Fruit fly (Drosophila melanogaster) whole organism, embryonic: ENCODE data around the gene Elp4.
A peak's percentile ranks its signal among the peaks of the same experiment; 100 is the strongest.

Experiments used
- Adf1 ChIP-seq: fragments of 200-800 bp; sonication (Bioruptor generic); IDR thresholded peaks from 2 replicates; pipeline ENCODE4 v1.3.6; 2022; ENCODE audit warnings: missing biosample characterization, missing genetic modification characterization
- BEAF-32 ChIP-seq: fragments of 200-800 bp; sonication (Bioruptor generic); optimal IDR thresholded peaks from 3 replicates; lab custom pipeline; 2017; ENCODE audit warnings: missing biosample characterization, missing genetic modification characterization, mild to moderate bottlenecking, moderate library complexity, missing genetic modification reagents
- CG10654 ChIP-seq: fragments of 200-800 bp; sonication (Bioruptor generic); optimal IDR thresholded peaks from 2 replicates; lab custom pipeline; 2016; ENCODE audit warnings: missing biosample characterization, missing genetic modification characterization
- CG11560 ChIP-seq: fragments of 200-800 bp; sonication (Bioruptor generic); IDR thresholded peaks from 3 replicates; pipeline ENCODE4 v1.3.6; 2022; ENCODE audit warnings: missing biosample characterization, missing genetic modification characterization
- CG11723 ChIP-seq: fragments of 200-800 bp; sonication (Bioruptor generic); optimal IDR thresholded peaks from 2 replicates; lab custom pipeline; 2017; ENCODE audit warnings: missing biosample characterization, mild to moderate bottlenecking, missing genetic modification characterization
- CG12391 ChIP-seq: fragments of 200-800 bp; sonication (Bioruptor generic); optimal IDR thresholded peaks from 3 replicates; lab custom pipeline; 2018; ENCODE audit warnings: missing biosample characterization, mild to moderate bottlenecking, missing genetic modification characterization, moderate library complexity
- CG13287 ChIP-seq: fragments of 200-800 bp; sonication (Bioruptor generic); IDR thresholded peaks from 2 replicates; pipeline ENCODE4 v1.3.6; 2022; ENCODE audit warnings: missing biosample characterization, missing genetic modification characterization; ENCODE audit not compliant: partially characterized antibody
- CG13296 ChIP-seq: fragments of 200-800 bp; sonication (Bioruptor generic); optimal IDR thresholded peaks from 3 replicates; lab custom pipeline; 2018; ENCODE audit warnings: missing biosample characterization, mild to moderate bottlenecking, missing genetic modification characterization
- CG13624 ChIP-seq: fragments of 200-800 bp; sonication (Bioruptor generic); optimal IDR thresholded peaks from 2 replicates; lab custom pipeline; 2016; ENCODE audit warnings: missing biosample characterization, missing genetic modification characterization
- CG15479 ChIP-seq: fragments of 200-800 bp; sonication (Bioruptor generic); optimal IDR thresholded peaks from 3 replicates; lab custom pipeline; 2019; ENCODE audit warnings: missing biosample characterization, mild to moderate bottlenecking, missing genetic modification characterization, moderate library complexity
- CG32767 ChIP-seq: fragments of 200-800 bp; sonication (Bioruptor generic); IDR thresholded peaks from 2 replicates; pipeline ENCODE4 v1.3.6; 2022; ENCODE audit warnings: missing biosample characterization, missing genetic modification characterization
- CG7556 ChIP-seq: fragments of 200-800 bp; sonication (Bioruptor generic); optimal IDR thresholded peaks from 2 replicates; lab custom pipeline; 2017; ENCODE audit warnings: missing biosample characterization, mild to moderate bottlenecking, missing genetic modification characterization
- Dfd ChIP-seq, 2 experiments: fragments of >200 bp; optimal IDR thresholded peaks; 2 replicates each; lab custom pipeline; 2017; ENCODE audit warnings: missing biosample characterization in 2 of 2, missing genetic modification characterization in 2 of 2
- Dp ChIP-seq: fragments of 200-800 bp; sonication (Bioruptor generic); optimal IDR thresholded peaks from 2 replicates; lab custom pipeline; 2018; ENCODE audit warnings: missing biosample characterization, mild to moderate bottlenecking, missing genetic modification characterization, moderate library complexity
- Dref ChIP-seq: fragments of 200-800 bp; sonication (Bioruptor generic); IDR thresholded peaks from 2 replicates; pipeline ENCODE4 v1.3.6; 2022; ENCODE audit warnings: missing biosample characterization, missing genetic modification characterization
- E2f2 ChIP-seq: fragments of 200-800 bp; sonication (Bioruptor generic); IDR thresholded peaks from 2 replicates; pipeline ENCODE4 v1.3.6; 2022; ENCODE audit warnings: missing biosample characterization, missing genetic modification characterization
- ERR ChIP-seq: fragments of 200-800 bp; sonication (Bioruptor generic); optimal IDR thresholded peaks from 2 replicates; lab custom pipeline; 2016; ENCODE audit warnings: missing biosample characterization, missing genetic modification characterization
- Hr39 ChIP-seq: fragments of >200 bp; optimal IDR thresholded peaks from 2 replicates; lab custom pipeline; 2017
- Mes4 ChIP-seq: fragments of 200-800 bp; sonication (Bioruptor generic); optimal IDR thresholded peaks from 2 replicates; lab custom pipeline; 2016; ENCODE audit warnings: missing biosample characterization, missing genetic modification characterization
- Nf-YB ChIP-seq: fragments of 200-800 bp; sonication (Bioruptor generic); optimal IDR thresholded peaks from 3 replicates; lab custom pipeline; 2019; ENCODE audit warnings: missing biosample characterization, mild to moderate bottlenecking, missing genetic modification characterization, moderate library complexity
- Nf-YC ChIP-seq: fragments of 200-800 bp; optimal IDR thresholded peaks from 3 replicates; lab custom pipeline; 2019; ENCODE audit warnings: missing biosample characterization, mild to moderate bottlenecking, missing genetic modification characterization, moderate library complexity
- Oli ChIP-seq: fragments of 200-800 bp; sonication (Bioruptor generic); optimal IDR thresholded peaks from 2 replicates; lab custom pipeline; 2018; ENCODE audit warnings: missing biosample characterization, mild to moderate bottlenecking, missing genetic modification characterization, moderate library complexity
- Ptx1 ChIP-seq: fragments of 200-800 bp; sonication (Bioruptor generic); IDR thresholded peaks from 2 replicates; pipeline ENCODE4 v1.3.6; 2022; ENCODE audit warnings: missing biosample characterization, missing genetic modification characterization
- abd-A ChIP-seq: fragments of 200-800 bp; sonication (Bioruptor generic); optimal IDR thresholded peaks from 3 replicates; lab custom pipeline; 2019; ENCODE audit warnings: missing biosample characterization, mild to moderate bottlenecking, missing genetic modification characterization, moderate library complexity
- bbx ChIP-seq: fragments of 200-800 bp; sonication (Bioruptor generic); IDR thresholded peaks from 2 replicates; pipeline ENCODE4 v1.3.6; 2022; ENCODE audit warnings: missing biosample characterization, missing genetic modification characterization; ENCODE audit not compliant: partially characterized antibody
- ewg ChIP-seq: fragments of 200-800 bp; sonication (Bioruptor generic); optimal IDR thresholded peaks from 3 replicates; lab custom pipeline; 2017; ENCODE audit warnings: mild to moderate bottlenecking, missing biosample characterization, missing genetic modification reagents, missing genetic modification characterization
- fru ChIP-seq: fragments of >200 bp; optimal IDR thresholded peaks from 2 replicates; lab custom pipeline; 2017
- gsb-n ChIP-seq: fragments of 200-800 bp; sonication (Bioruptor generic); optimal IDR thresholded peaks from 3 replicates; lab custom pipeline; 2018; ENCODE audit warnings: missing biosample characterization, mild to moderate bottlenecking, missing genetic modification characterization
- ind ChIP-seq: fragments of 200-800 bp; sonication (Bioruptor generic); optimal IDR thresholded peaks from 3 replicates; lab custom pipeline; 2016; ENCODE audit warnings: missing biosample characterization, missing genetic modification characterization
- kay ChIP-seq: fragments of 200-800 bp; sonication (Bioruptor generic); optimal IDR thresholded peaks from 2 replicates; lab custom pipeline; 2016; ENCODE audit warnings: missing biosample characterization, missing genetic modification characterization
- pita ChIP-seq: fragments of 200-800 bp; sonication (Bioruptor generic); optimal IDR thresholded peaks from 2 replicates; lab custom pipeline; 2017; ENCODE audit warnings: missing biosample characterization, mild to moderate bottlenecking, missing genetic modification characterization
- ro ChIP-seq: fragments of 200-800 bp; sonication (Bioruptor generic); IDR thresholded peaks from 2 replicates; pipeline ENCODE4 v1.3.6; 2022; ENCODE audit warnings: missing biosample characterization, missing genetic modification characterization
- sens ChIP-seq: fragments of 200-800 bp; sonication (Bioruptor generic); peaks from one replicate; lab custom pipeline; 2016; ENCODE audit warnings: missing biosample characterization, missing genetic modification characterization
- sisA ChIP-seq: fragments of 200-800 bp; sonication (Bioruptor generic); IDR thresholded peaks from 2 replicates; pipeline ENCODE4 v1.3.6; 2022; ENCODE audit warnings: missing biosample characterization, missing genetic modification characterization
- tap ChIP-seq: fragments of 200-800 bp; optimal IDR thresholded peaks from 3 replicates; lab custom pipeline; 2019; ENCODE audit warnings: missing biosample characterization, mild to moderate bottlenecking, missing genetic modification characterization, moderate library complexity
- tin ChIP-seq: fragments of 200-800 bp; sonication (Bioruptor generic); optimal IDR thresholded peaks from 3 replicates; lab custom pipeline; 2016; ENCODE audit warnings: missing biosample characterization, missing genetic modification characterization
- wor ChIP-seq: fragments of 200-800 bp; sonication (Bioruptor generic); IDR thresholded peaks from 2 replicates; pipeline ENCODE4 v1.3.6; 2022; ENCODE audit warnings: missing biosample characterization, missing genetic modification characterization
- z ChIP-seq: fragments of 200-800 bp; sonication (Bioruptor generic); IDR thresholded peaks from 3 replicates; pipeline ENCODE4 v1.3.6; 2022; ENCODE audit warnings: missing biosample characterization, missing genetic modification characterization

The Elp4 gene

DNA sequence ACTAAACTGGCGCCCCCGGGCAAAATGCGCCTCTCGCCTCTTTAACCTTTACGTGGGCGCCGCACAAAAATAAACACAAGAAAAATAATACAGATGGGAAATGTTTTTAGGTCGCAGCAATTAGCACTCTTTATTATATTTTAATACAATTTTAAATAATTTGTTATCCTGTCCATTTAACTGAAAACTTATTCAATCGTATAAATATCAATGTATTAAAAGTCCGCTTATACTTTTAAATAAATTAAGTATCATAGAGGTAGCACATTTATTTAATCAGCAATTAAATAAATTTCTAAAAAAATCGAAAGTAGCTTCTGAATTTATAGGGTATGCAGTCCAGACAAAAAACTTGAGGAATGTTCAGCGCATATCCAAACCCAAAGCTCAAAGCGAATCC lies 16.9 kb upstream of the Elp4 start:
- TF ChIP-seq Hr39 (lab: Kevin White, UChicago) = no peak
- TF ChIP-seq CG7556 (GFP tag; lab: Kevin White, UChicago) = no peak
- TF ChIP-seq CG15479 (GFP tag; lab: Kevin White, UChicago) = no peak
- TF ChIP-seq pita (GFP tag; lab: Kevin White, UChicago) = no peak
- TF ChIP-seq Dfd (GFP tag; optimal IDR thresholded peaks at IDR 0.05; lab: Kevin White, UChicago) = no peak
- TF ChIP-seq ind (GFP tag; lab: Kevin White, UChicago) = no peak
- TF ChIP-seq fru (lab: Kevin White, UChicago) = no peak
- no peak for TF ChIP-seq CG12391
- no peak for TF ChIP-seq sens
- TF ChIP-seq Oli (tag; lab: Kevin White, UChicago) = no peak
- TF ChIP-seq CG13296 = no peak
- no peak for TF ChIP-seq Adf1 (GFP tag; lab: Robert Waterston, UW)
- no peak for TF ChIP-seq CG32767 (GFP tag; lab: Robert Waterston, UW)
- no peak for TF ChIP-seq bbx (GFP tag; lab: Robert Waterston, UW)

DNA sequence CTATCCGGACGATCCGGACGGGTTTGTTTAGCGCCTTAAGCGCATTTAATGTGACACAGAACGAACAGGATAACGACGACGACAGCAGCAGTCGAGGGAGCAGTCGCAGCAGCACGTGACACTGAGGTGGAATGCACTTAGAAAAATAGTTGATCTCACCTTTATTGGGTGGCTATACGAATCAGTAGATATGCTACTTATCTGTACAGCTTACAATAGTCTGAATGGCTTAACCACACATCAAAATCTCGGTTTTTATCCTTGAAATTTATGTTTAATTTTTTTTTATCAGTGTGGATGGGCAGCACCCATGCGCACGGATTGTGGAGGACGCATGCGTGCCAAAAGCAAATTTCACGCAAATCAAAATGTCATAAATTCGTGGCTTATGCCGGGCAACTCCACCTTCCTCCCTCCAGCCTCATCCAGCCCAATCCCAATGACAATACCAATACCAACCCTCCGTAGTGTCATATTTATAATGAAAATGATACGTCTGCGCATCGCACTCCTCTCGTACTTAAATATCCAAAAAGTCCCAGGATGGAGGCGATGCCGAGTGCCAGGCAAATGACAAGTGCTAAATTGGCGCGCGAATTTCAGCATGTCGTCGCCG lies 16.0 kb upstream of the Elp4 start:
- TF ChIP-seq Ptx1 (GFP tag; lab: Robert Waterston, UW) (0 out of 2 replicates have a peak, but pooled peaks have one; percentile 12), ERR (GFP tag; lab: Kevin White, UChicago) (no peak), z (GFP tag; lab: Robert Waterston, UW) (no peak), tin (GFP tag; lab: Kevin White, UChicago) (no peak), CG13624 (GFP tag; lab: Kevin White, UChicago) (no peak), CG10654 (no peak), ewg (GFP tag; lab: Kevin White, UChicago) (peak; percentile 30), CG11560 (tag; lab: Robert Waterston, UW) (no peak), tap (tag; lab: Kevin White, UChicago) (no peak), gsb-n (peak; percentile 38), Nf-YC (peak; percentile 59), sisA (GFP tag; lab: Robert Waterston, UW) (0 out of 2 replicates have a peak, but pooled peaks have one; percentile 20), Nf-YB (GFP tag; lab: Kevin White, UChicago) (peak; percentile 60), wor (GFP tag; lab: Robert Waterston, UW) (no peak), sens (peak; percentile 69)
- TF ChIP-seq, all 482 proteins: peak for 7

dm6 chr2L:5514946-5515345 lies 9.0 kb upstream of the Elp4 start:
- peak; percentile 74 for TF ChIP-seq Nf-YC
- TF ChIP-seq kay (GFP tag; lab: Kevin White, UChicago) = no peak
- peak; percentile 43 for TF ChIP-seq Nf-YB (GFP tag; lab: Kevin White, UChicago)
- TF ChIP-seq z (GFP tag; lab: Robert Waterston, UW) = peak; percentile 54; the same call in 1 of the 3 replicates
- TF ChIP-seq ewg (GFP tag; lab: Kevin White, UChicago) = peak; percentile 61
- no peak for TF ChIP-seq ro (GFP tag; lab: Robert Waterston, UW)
- peak; percentile 73 for TF ChIP-seq abd-A (tag; lab: Kevin White, UChicago)

- TF ChIP-seq Dref (GFP tag; lab: Robert Waterston, UW) (peak; percentile 53), CG11723 (GFP tag; lab: Kevin White, UChicago) (no peak), BEAF-32 (GFP tag; lab: Kevin White, UChicago) (peak; percentile 6), Dp (GFP tag; lab: Kevin White, UChicago) (peak; percentile 45), sens (peak; percentile 50), Mes4 (GFP tag; lab: Kevin White, UChicago) (no peak), E2f2 (GFP tag; lab: Robert Waterston, UW) (peak; percentile 59), CG13287 (GFP tag; lab: Robert Waterston, UW) (peak; percentile 25; the same call in 1 of the 2 replicates)
Measured at dm6 chr2L:5517393-5517792, 6.5 kb upstream of the Elp4 start, which contains the start of gene CG14020. Gene CG14020 (plus strand): TSS chr2L:5517737.
